Fruit fly (Drosophila melanogaster): ENCODE measurements around the gene HBS1.

DNA sequence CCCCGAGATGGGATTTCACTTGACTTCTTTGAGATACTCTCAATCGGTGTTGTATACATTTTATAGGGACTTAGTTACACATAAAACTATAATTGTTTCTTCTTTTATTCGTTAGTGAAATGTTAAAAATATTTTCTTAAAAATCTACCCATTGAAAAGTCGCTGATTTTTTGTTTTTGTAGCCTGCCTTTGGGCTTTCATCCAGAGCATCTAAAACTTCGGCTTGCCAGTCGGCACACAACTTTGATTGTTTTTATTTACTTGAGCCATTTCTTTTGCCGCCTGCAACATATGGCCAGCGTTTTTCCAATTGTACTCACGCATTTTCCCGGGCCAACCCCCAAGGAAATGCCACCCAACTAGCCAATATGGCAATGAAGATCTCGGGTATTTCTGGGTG lies 26.9 kb upstream of the HBS1 start:
- TF ChIP-seq acj6 (GFP tag; optimal IDR thresholded peaks at IDR 0.05) (no peak), CG6854 (GFP tag; optimal IDR thresholded peaks at IDR 0.05) (no peak), OdsH (GFP tag; optimal IDR thresholded peaks at IDR 0.05) (no peak), topi (GFP tag; optimal IDR thresholded peaks at IDR 0.05) (no peak), esn (GFP tag; optimal IDR thresholded peaks at IDR 0.05) (no peak), Gug (GFP tag; IDR thresholded peaks at IDR 0.05) (no peak), CG8319 (GFP tag; optimal IDR thresholded peaks at IDR 0.05) (no peak), Hr4 (GFP tag; optimal IDR thresholded peaks at IDR 0.05) (no peak)

All from whole organism, prepupa.